Worm (Caenorhabditis elegans): ENCODE data around the gene cdf-1.

DNA sequence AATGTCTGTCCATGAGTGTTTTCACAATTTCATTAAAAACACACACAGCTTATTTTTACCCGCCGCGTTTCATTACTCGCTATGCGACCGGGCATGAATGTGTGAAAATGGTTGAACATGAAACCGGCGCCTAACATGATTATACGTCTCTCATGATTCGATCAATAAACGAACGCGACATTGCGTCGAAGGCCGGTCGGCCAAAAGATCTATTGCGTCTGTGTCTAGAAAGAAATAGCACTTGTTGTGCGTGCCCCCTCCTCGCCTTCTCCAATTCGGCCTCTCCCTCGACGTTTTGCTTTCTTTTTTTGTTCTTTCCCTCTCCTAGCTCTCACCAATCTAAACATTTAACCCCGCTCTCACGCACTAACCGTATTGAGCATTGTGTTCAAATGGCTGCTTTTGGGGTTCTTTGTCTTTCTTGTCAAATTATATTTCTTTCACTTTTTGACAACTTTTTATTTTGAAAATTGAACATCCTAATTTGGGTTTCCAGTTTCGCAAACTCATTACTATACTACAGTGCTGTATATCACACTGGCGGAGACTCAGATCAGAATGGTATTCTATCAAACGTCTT lies 46.2 kb upstream of the cdf-1 start:
- TF ChIP-seq Y116A8C.19 (tag; optimal IDR thresholded peaks at IDR 0.05; ENCODE audit: borderline replicate concordance) (no peak), nhr-237 (tag; optimal IDR thresholded peaks at IDR 0.05) (no peak), nhr-76 (tag; optimal IDR thresholded peaks at IDR 0.05) (no peak), elt-2 (tag; optimal IDR thresholded peaks at IDR 0.05) (no peak), unc-130 (tag; optimal IDR thresholded peaks at IDR 0.05) (no peak), mdl-1 (tag; optimal IDR thresholded peaks at IDR 0.05) (no peak), mep-1 (tag; optimal IDR thresholded peaks at IDR 0.05) (no peak)
